Worm (Caenorhabditis elegans) whole organism, L4 larva: Measurements from ENCODE around the gene fbxb-39.

Experiments used
- D1046.2 ChIP-seq: fragments of 200-800 bp; sonication (Bioruptor generic); IDR thresholded peaks from 2 replicates; pipeline ENCODE4 v1.3.6; 2022; ENCODE audit warnings: missing genetic modification characterization, missing compliant biosample characterization
- mep-1 ChIP-seq: fragments of 150-350 bp; sonication (generic microtip); optimal IDR thresholded peaks from 3 replicates; lab custom pipeline; 2014; ENCODE audit warnings: missing biosample characterization, missing genetic modification characterization
- sdz-12 ChIP-seq: fragments of 200-800 bp; sonication (Bioruptor generic); optimal IDR thresholded peaks from 2 replicates; lab custom pipeline; 2018; ENCODE audit warnings: mild to moderate bottlenecking, missing genetic modification characterization, missing compliant biosample characterization
- zfp-3 ChIP-seq: fragments of 200-800 bp; sonication (Bioruptor generic); conservative IDR thresholded peaks from 2 replicates; pipeline ENCODE4 v1.3.6; 2022; ENCODE audit warnings: missing genetic modification reagents, missing genetic modification characterization, missing compliant biosample characterization

DNA sequence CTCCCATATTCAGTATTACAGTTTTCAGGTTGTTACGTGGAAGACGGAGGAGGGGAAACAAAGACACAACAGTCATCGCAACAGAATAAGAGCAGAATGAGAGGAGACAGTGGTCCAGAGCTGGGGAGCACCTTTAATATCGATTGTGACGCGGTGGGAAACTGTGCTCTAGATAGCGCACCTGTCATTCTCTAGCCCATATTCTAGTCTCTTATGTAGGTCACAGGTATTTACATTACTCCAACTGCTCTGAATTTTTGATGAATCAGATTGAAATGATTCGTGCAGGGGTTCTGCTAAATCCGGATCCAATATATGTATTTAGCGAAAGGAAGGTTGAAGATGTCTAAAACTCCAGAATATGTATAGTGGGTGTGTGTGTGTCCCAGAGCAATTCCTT, 1.9 kb upstream of the fbxb-39 start, which contains the start of gene fbxb-41:
- TF ChIP-seq sdz-12: no peak
- no peak for TF ChIP-seq mep-1
- TF ChIP-seq D1046.2 (GFP tag; lab: Robert Waterston, UW): no peak
- no peak for TF ChIP-seq zfp-3
